Fruit fly (Drosophila melanogaster): ENCODE results near the gene papi.

DNA sequence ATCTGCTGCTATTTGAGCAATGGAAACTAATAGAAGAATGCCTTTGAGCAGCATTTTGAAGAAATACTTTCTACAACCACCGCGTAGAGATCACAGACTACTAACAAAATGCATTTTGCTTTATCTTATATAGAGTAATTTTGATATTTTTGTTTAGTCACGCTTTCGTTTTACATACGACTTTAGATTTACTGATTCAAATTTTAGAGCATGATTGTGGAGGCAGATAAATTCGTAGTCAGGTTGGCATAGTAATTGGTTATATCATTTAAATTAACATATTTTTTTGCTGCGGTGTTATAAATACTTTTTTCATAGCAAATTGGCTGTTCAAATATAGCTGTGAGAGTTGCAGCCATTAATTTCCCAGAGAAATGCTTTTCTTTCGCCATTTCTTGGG lies 48.5 kb downstream of the papi start, which contains the start of gene CG17242:
- TF ChIP-seq CG12605 (GFP tag; IDR thresholded peaks at IDR 0.05) (no peak), EcR (GFP tag; optimal IDR thresholded peaks at IDR 0.05) (no peak), CG10348 (GFP tag; IDR thresholded peaks at IDR 0.05) (no peak), Ets98B (GFP tag; IDR thresholded peaks at IDR 0.05) (no peak), fd96Ca (GFP tag; IDR thresholded peaks at IDR 0.05) (no peak), CG32121 (GFP tag; IDR thresholded peaks at IDR 0.05) (no peak), CG34367 (tag; optimal IDR thresholded peaks at IDR 0.05) (no peak), Snoo (tag; optimal IDR thresholded peaks at IDR 0.05) (no peak)

Measured in whole organism, pupa.